Worm (Caenorhabditis elegans): Measurements from ENCODE around the gene srh-148.
"Not testable (repeated sequence)": the region's sequence is repeated elsewhere in the genome, so short reads cannot be mapped to it uniquely, and the experiment has no call there.

The srh-148 gene

DNA sequence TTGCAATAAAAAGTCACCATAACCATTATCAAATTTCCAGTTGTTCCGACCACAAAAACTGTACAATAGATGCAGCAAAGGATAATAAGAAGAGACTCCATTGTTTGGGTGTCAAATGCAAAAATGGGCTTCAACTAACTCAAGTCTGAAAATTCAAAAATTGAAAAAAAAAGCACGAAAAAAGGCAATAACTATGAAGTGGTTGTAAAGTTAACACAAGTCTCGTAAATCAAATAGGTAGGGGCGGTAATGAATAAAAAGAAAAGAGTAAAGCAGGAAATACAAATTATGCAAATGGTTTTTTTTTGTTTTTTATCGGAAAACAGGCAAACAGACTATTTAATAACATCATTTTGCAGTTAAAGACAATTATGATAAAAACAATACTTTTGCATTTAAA is 50.8 kb downstream of the srh-148 start, which contains the start of gene srsx-38:
Gene srsx-38, minus strand, starts transcription at position 101 of the 400 bp plus-strand sequence.
- TF ChIP-seq hnd-1 (tag; optimal IDR thresholded peaks at IDR 0.05); ceh-13 (GFP tag; optimal IDR thresholded peaks at IDR 0.05); ceh-36 (tag; optimal IDR thresholded peaks at IDR 0.05): not testable (repeated sequence)
